Fruit fly (Drosophila melanogaster) Kc167 (cell line): Measurements from ENCODE around the gene Npc2a.

Source experiments
- Myc ChIP-seq: fragments of >200 bp; optimal IDR thresholded peaks from 2 replicates; lab custom pipeline; 2017; ENCODE audit warnings: missing external identifiers
- Sin3A ChIP-seq: fragments of >200 bp; optimal IDR thresholded peaks from 2 replicates; lab custom pipeline; 2018; ENCODE audit warnings: missing external identifiers
- h ChIP-seq: fragments of >200 bp; optimal IDR thresholded peaks from 3 replicates; lab custom pipeline; 2018; ENCODE audit warnings: missing external identifiers
- insv ChIP-seq: fragments of >200 bp; optimal IDR thresholded peaks from 3 replicates; lab custom pipeline; 2018; ENCODE audit warnings: missing external identifiers
- psq ChIP-seq: fragments of >200 bp; optimal IDR thresholded peaks from 2 replicates; lab custom pipeline; 2017; ENCODE audit warnings: missing external identifiers
- ttk ChIP-seq: sonication (Bioruptor generic); optimal IDR thresholded peaks from 2 replicates; lab custom pipeline; 2017; ENCODE audit warnings: missing external identifiers

Npc2a gene

dm6 chr2L:1988192-1988561 is at the start of gene Npc2a:
Gene Npc2a, plus strand, starts transcription at chr2L:1988290.
- no peak for TF ChIP-seq Sin3A (lab: Kevin White, UChicago)
- TF ChIP-seq h (lab: Kevin White, UChicago), result no peak

- no peak for TF ChIP-seq psq (lab: Kevin White, UChicago)
- no peak for TF ChIP-seq Sin3A (lab: Kevin White, UChicago)
- TF ChIP-seq Myc (lab: Kevin White, UChicago), result no peak
- TF ChIP-seq h (lab: Kevin White, UChicago), result no peak
- no peak for TF ChIP-seq insv (lab: Kevin White, UChicago)
- TF ChIP-seq ttk, result no peak
Measured at dm6 chr2L:1944473-1945110, 43.5 kb upstream of the Npc2a start.

dm6 chr2L:1945609-1946008 is 42.5 kb upstream of the Npc2a start, which contains the start of gene CG15357:
Gene CG15357, minus strand, starts transcription at chr2L:1945709.
- no peak for TF ChIP-seq insv (lab: Kevin White, UChicago)
- no peak for TF ChIP-seq psq (lab: Kevin White, UChicago)
- no peak for TF ChIP-seq h (lab: Kevin White, UChicago)
- no peak for TF ChIP-seq Myc (lab: Kevin White, UChicago)
- TF ChIP-seq Sin3A (lab: Kevin White, UChicago), result no peak
- TF ChIP-seq ttk, result no peak

dm6 chr2L:1946628-1947027 is 41.5 kb upstream of the Npc2a start, which contains the start of gene CG33673:
Gene CG33673, minus strand, starts transcription at chr2L:1946728.
- TF ChIP-seq psq (lab: Kevin White, UChicago), result no peak
- no peak for TF ChIP-seq h (lab: Kevin White, UChicago)
- no peak for TF ChIP-seq insv (lab: Kevin White, UChicago)
- no peak for TF ChIP-seq Myc (lab: Kevin White, UChicago)
- no peak for TF ChIP-seq Sin3A (lab: Kevin White, UChicago)
- no peak for TF ChIP-seq ttk

- TF ChIP-seq insv (lab: Kevin White, UChicago) (no peak), Myc (lab: Kevin White, UChicago) (no peak), h (lab: Kevin White, UChicago) (no peak), psq (lab: Kevin White, UChicago) (no peak), Sin3A (lab: Kevin White, UChicago) (no peak), ttk (no peak)
Measured at dm6 chr2L:1947959-1948358, 40.1 kb upstream of the Npc2a start.

- TF ChIP-seq Myc (lab: Kevin White, UChicago) (no peak), Sin3A (lab: Kevin White, UChicago) (no peak), psq (lab: Kevin White, UChicago) (no peak), h (lab: Kevin White, UChicago) (no peak), insv (lab: Kevin White, UChicago) (no peak), ttk (no peak)
Measured at dm6 chr2L:1954541-1954940, 33.5 kb upstream of the Npc2a start.

- no peak for TF ChIP-seq Sin3A (lab: Kevin White, UChicago)
- TF ChIP-seq insv (lab: Kevin White, UChicago), result no peak
- TF ChIP-seq psq (lab: Kevin White, UChicago), result no peak
- TF ChIP-seq h (lab: Kevin White, UChicago), result no peak
- TF ChIP-seq Myc (lab: Kevin White, UChicago), result no peak
- no peak for TF ChIP-seq ttk
Measured at dm6 chr2L:1959420-1959819, 28.7 kb upstream of the Npc2a start.

dm6 chr2L:1960056-1960455 is 28.0 kb upstream of the Npc2a start:
- no peak for TF ChIP-seq Sin3A (lab: Kevin White, UChicago)
- TF ChIP-seq ttk, result no peak
- no peak for TF ChIP-seq Myc (lab: Kevin White, UChicago)
- TF ChIP-seq h (lab: Kevin White, UChicago), result no peak
- no peak for TF ChIP-seq psq (lab: Kevin White, UChicago)
- no peak for TF ChIP-seq insv (lab: Kevin White, UChicago)

dm6 chr2L:1961932-1962496 is 26.1 kb upstream of the Npc2a start:
- TF ChIP-seq Myc (lab: Kevin White, UChicago), result no peak
- no peak for TF ChIP-seq h (lab: Kevin White, UChicago)
- TF ChIP-seq Sin3A (lab: Kevin White, UChicago), result no peak

dm6 chr2L:1967301-1967700 is 20.8 kb upstream of the Npc2a start:
- TF ChIP-seq h (lab: Kevin White, UChicago), result no peak
- TF ChIP-seq Sin3A (lab: Kevin White, UChicago), result no peak
- TF ChIP-seq insv (lab: Kevin White, UChicago), result no peak
- no peak for TF ChIP-seq Myc (lab: Kevin White, UChicago)

- TF ChIP-seq psq (lab: Kevin White, UChicago) (no peak), Myc (lab: Kevin White, UChicago) (no peak), Sin3A (lab: Kevin White, UChicago) (no peak), ttk (no peak), insv (lab: Kevin White, UChicago) (no peak), h (lab: Kevin White, UChicago) (no peak)
Measured at dm6 chr2L:1967861-1968260, 20.2 kb upstream of the Npc2a start.

- no peak for TF ChIP-seq h (lab: Kevin White, UChicago)
- no peak for TF ChIP-seq insv (lab: Kevin White, UChicago)
- no peak for TF ChIP-seq ttk
Measured at dm6 chr2L:1970312-1970929, 17.7 kb upstream of the Npc2a start, which contains the start of gene erm. Gene erm, minus strand, starts transcription at chr2L:1970362.
